Worm (Caenorhabditis elegans) whole organism, young adult: Measurements from ENCODE around the gene sgo-1.

Source experiments
- C06A6.2 ChIP-seq: fragments of 200-800 bp; sonication (Bioruptor generic); conservative IDR thresholded peaks from 2 replicates; pipeline ENCODE4 v1.3.6; 2022; ENCODE audit warnings: missing genetic modification characterization, missing compliant biosample characterization
- D2030.7 ChIP-seq: fragments of 200-800 bp; sonication (Bioruptor generic); IDR thresholded peaks from 2 replicates; pipeline ENCODE4 v1.3.6; 2022; ENCODE audit warnings: missing genetic modification reagents, missing genetic modification characterization, missing compliant biosample characterization
- F22D6.2 ChIP-seq: sonication (generic microtip); optimal IDR thresholded peaks from 2 replicates; lab custom pipeline; 2016; ENCODE audit warnings: mild to moderate bottlenecking, missing genetic modification characterization, missing compliant biosample characterization
- F23B12.7 ChIP-seq: sonication (generic microtip); optimal IDR thresholded peaks from 2 replicates; lab custom pipeline; 2017; ENCODE audit warnings: missing genetic modification characterization, mild to moderate bottlenecking, missing compliant biosample characterization, antibody characterized with exemption, moderate library complexity; ENCODE audit not compliant: insufficient read depth
- F33H1.4 ChIP-seq: fragments of 200-800 bp; sonication (Bioruptor generic); IDR thresholded peaks from 2 replicates; pipeline ENCODE4 v1.3.6; 2022; ENCODE audit warnings: missing genetic modification reagents, missing genetic modification characterization, missing compliant biosample characterization
- F49E8.2 ChIP-seq: sonication (generic microtip); optimal IDR thresholded peaks from 3 replicates; lab custom pipeline; 2017; ENCODE audit warnings: missing genetic modification characterization, mild to moderate bottlenecking, missing compliant biosample characterization, antibody characterized with exemption, moderate library complexity; ENCODE audit not compliant: insufficient read depth
- F55B11.4 ChIP-seq: sonication (generic microtip); optimal IDR thresholded peaks from 2 replicates; lab custom pipeline; 2016; ENCODE audit warnings: missing compliant biosample characterization, missing genetic modification characterization, borderline replicate concordance; ENCODE audit not compliant: insufficient read depth
- F57A8.1 ChIP-seq: fragments of 200-800 bp; sonication (Bioruptor generic); optimal IDR thresholded peaks from 2 replicates; lab custom pipeline; 2018; ENCODE audit warnings: mild to moderate bottlenecking, missing genetic modification characterization, moderate library complexity, missing compliant biosample characterization
- K12H6.12 ChIP-seq: fragments of 200-800 bp; sonication (Bioruptor generic); optimal IDR thresholded peaks from 2 replicates; lab custom pipeline; 2018; ENCODE audit warnings: mild to moderate bottlenecking, missing genetic modification characterization, missing compliant biosample characterization
- Y67H2A.10 ChIP-seq: fragments of 200-800 bp; sonication (Bioruptor generic); conservative IDR thresholded peaks from 2 replicates; pipeline ENCODE4 v1.3.6; 2022; ENCODE audit warnings: missing genetic modification reagents, missing genetic modification characterization, missing compliant biosample characterization
- ZK185.1 ChIP-seq: sonication (generic microtip); optimal IDR thresholded peaks from 2 replicates; lab custom pipeline; 2016; ENCODE audit warnings: mild to moderate bottlenecking, missing genetic modification characterization, missing compliant biosample characterization; ENCODE audit not compliant: poor library complexity, severe bottlenecking
- attf-5 ChIP-seq: fragments of 200-800 bp; sonication (Bioruptor generic); optimal IDR thresholded peaks from 2 replicates; lab custom pipeline; 2018; ENCODE audit warnings: mild to moderate bottlenecking, missing genetic modification characterization, missing compliant biosample characterization
- bed-1 ChIP-seq: fragments of 200-800 bp; sonication (Bioruptor generic); IDR thresholded peaks from 2 replicates; pipeline ENCODE4 v1.3.6; 2022; ENCODE audit warnings: missing genetic modification reagents, missing genetic modification characterization, missing compliant biosample characterization
- cebp-1 ChIP-seq, 2 experiments: fragments of 200-800 bp in 1 of 2; sonication (Bioruptor generic) in 1 of 2; sonication (generic microtip) in 1 of 2; IDR thresholded peaks in 1 of 2; optimal IDR thresholded peaks in 1 of 2; 2 replicates each; pipeline versions ENCODE4 v1.3.6 to Lab custom; 2017 to 2022; ENCODE audit warnings: missing compliant biosample characterization in 2 of 2, missing genetic modification characterization in 2 of 2, mild to moderate bottlenecking in 1 of 2, missing genetic modification reagents in 1 of 2, moderate library complexity in 1 of 2
- cebp-2 ChIP-seq: fragments of 200-800 bp; sonication (Bioruptor generic); IDR thresholded peaks from 2 replicates; pipeline ENCODE4 v1.3.6; 2022; ENCODE audit warnings: missing genetic modification characterization, missing compliant biosample characterization
- ceh-40 ChIP-seq: fragments of 200-800 bp; sonication (Bioruptor generic); IDR thresholded peaks from 2 replicates; pipeline ENCODE4 v1.3.6; 2022; ENCODE audit warnings: missing genetic modification characterization, missing compliant biosample characterization
- ceh-58 ChIP-seq: fragments of 200-800 bp; sonication (Bioruptor generic); IDR thresholded peaks from 2 replicates; pipeline ENCODE4 v1.3.6; 2022; ENCODE audit warnings: missing genetic modification characterization, missing compliant biosample characterization
- dpl-1 ChIP-seq: fragments of 150-350 bp; optimal IDR thresholded peaks from 2 replicates; lab custom pipeline; 2014; ENCODE audit warnings: missing biosample characterization, missing genetic modification reagents, missing genetic modification characterization
- efl-1 ChIP-seq: fragments of 150-350 bp; optimal IDR thresholded peaks from 2 replicates; lab custom pipeline; 2014; ENCODE audit warnings: missing biosample characterization, missing genetic modification reagents, missing genetic modification characterization
- ets-4 ChIP-seq: fragments of 200-800 bp; sonication (Bioruptor generic); optimal IDR thresholded peaks from 2 replicates; lab custom pipeline; 2018; ENCODE audit warnings: mild to moderate bottlenecking, missing genetic modification characterization, missing compliant biosample characterization
- fkh-3 ChIP-seq: sonication (generic microtip); optimal IDR thresholded peaks from 2 replicates; lab custom pipeline; 2016; ENCODE audit warnings: mild to moderate bottlenecking, missing genetic modification characterization, missing compliant biosample characterization
- hlh-26 ChIP-seq: fragments of 200-800 bp; sonication (Bioruptor generic); conservative IDR thresholded peaks from 2 replicates; pipeline ENCODE4 v1.3.6; 2022; ENCODE audit warnings: missing genetic modification reagents, missing genetic modification characterization, missing compliant biosample characterization
- hmg-1.2 ChIP-seq: fragments of 200-800 bp; sonication (Bioruptor generic); IDR thresholded peaks from 2 replicates; pipeline ENCODE4 v1.3.6; 2022; ENCODE audit warnings: missing genetic modification reagents, missing genetic modification characterization, missing compliant biosample characterization
- lin-35 ChIP-seq, 3 experiments: fragments of 150-350 bp in 2 of 3; sonication (generic microtip) in 1 of 3; optimal IDR thresholded peaks; 2 replicates each; lab custom pipeline; 2014 to 2018; ENCODE audit warnings: missing biosample characterization in 3 of 3, missing genetic modification characterization in 3 of 3, missing genetic modification reagents in 3 of 3
- lsy-27 ChIP-seq: sonication (generic microtip); optimal IDR thresholded peaks from 2 replicates; lab custom pipeline; 2017; ENCODE audit warnings: missing genetic modification characterization, mild to moderate bottlenecking, missing compliant biosample characterization, antibody characterized with exemption, missing genotype, borderline replicate concordance; ENCODE audit not compliant: insufficient read depth
- madf-8 ChIP-seq: fragments of 200-800 bp; sonication (Bioruptor generic); conservative IDR thresholded peaks from 2 replicates; pipeline ENCODE4 v1.3.6; 2022; ENCODE audit warnings: missing genetic modification reagents, missing genetic modification characterization, missing compliant biosample characterization
- mes-4 ChIP-seq: sonication (generic microtip); optimal IDR thresholded peaks from 2 replicates; lab custom pipeline; 2016; ENCODE audit warnings: missing genotype, missing genetic modification characterization, missing compliant biosample characterization
- nhr-120 ChIP-seq: fragments of 200-800 bp; sonication (Bioruptor generic); IDR thresholded peaks from 2 replicates; pipeline ENCODE4 v1.3.6; 2022; ENCODE audit warnings: missing genetic modification characterization, missing compliant biosample characterization
- nhr-179 ChIP-seq: sonication (generic microtip); optimal IDR thresholded peaks from 2 replicates; lab custom pipeline; 2016; ENCODE audit warnings: mild to moderate bottlenecking, missing genetic modification characterization, missing compliant biosample characterization
- nhr-80 ChIP-seq: sonication (generic microtip); optimal IDR thresholded peaks from 2 replicates; lab custom pipeline; 2016; ENCODE audit warnings: missing genetic modification characterization, missing compliant biosample characterization
- repo-1 ChIP-seq: sonication (generic microtip); optimal IDR thresholded peaks from 2 replicates; lab custom pipeline; 2017; ENCODE audit warnings: mild to moderate bottlenecking, missing genetic modification characterization, missing compliant biosample characterization
- sea-2 ChIP-seq: fragments of 200-800 bp; sonication (Bioruptor generic); IDR thresholded peaks from 2 replicates; pipeline ENCODE4 v1.3.6; 2022; ENCODE audit warnings: missing genetic modification characterization, missing compliant biosample characterization
- snpc-4 ChIP-seq, 5 experiments: fragments of 150-350 bp in 1 of 5; sonication (generic microtip) in 4 of 5; optimal IDR thresholded peaks; 2 replicates each; lab custom pipeline; 2014 to 2018; ENCODE audit warnings: missing genetic modification characterization in 5 of 5, missing biosample characterization in 3 of 5, antibody characterized with exemption in 2 of 5, mild to moderate bottlenecking in 2 of 5, missing compliant biosample characterization in 2 of 5, missing genotype in 2 of 5, moderate library complexity in 2 of 5, missing genetic modification reagents in 1 of 5
- somi-1 ChIP-seq: fragments of 200-800 bp; sonication (Bioruptor generic); optimal IDR thresholded peaks from 2 replicates; lab custom pipeline; 2018; ENCODE audit warnings: mild to moderate bottlenecking, missing genetic modification characterization, missing compliant biosample characterization
- sptf-2 ChIP-seq: fragments of 200-800 bp; sonication (Bioruptor generic); optimal IDR thresholded peaks from 2 replicates; lab custom pipeline; 2018; ENCODE audit warnings: mild to moderate bottlenecking, missing genetic modification characterization, missing compliant biosample characterization
- tbp1 ChIP-seq: fragments of 200-800 bp; sonication (Bioruptor generic); optimal IDR thresholded peaks from 2 replicates; lab custom pipeline; 2018; ENCODE audit warnings: mild to moderate bottlenecking, missing genetic modification characterization, missing compliant biosample characterization
- ztf-18 ChIP-seq: sonication (generic microtip); optimal IDR thresholded peaks from 2 replicates; lab custom pipeline; 2016; ENCODE audit warnings: missing genotype, mild to moderate bottlenecking, missing genetic modification characterization, missing compliant biosample characterization

sgo-1 gene

DNA sequence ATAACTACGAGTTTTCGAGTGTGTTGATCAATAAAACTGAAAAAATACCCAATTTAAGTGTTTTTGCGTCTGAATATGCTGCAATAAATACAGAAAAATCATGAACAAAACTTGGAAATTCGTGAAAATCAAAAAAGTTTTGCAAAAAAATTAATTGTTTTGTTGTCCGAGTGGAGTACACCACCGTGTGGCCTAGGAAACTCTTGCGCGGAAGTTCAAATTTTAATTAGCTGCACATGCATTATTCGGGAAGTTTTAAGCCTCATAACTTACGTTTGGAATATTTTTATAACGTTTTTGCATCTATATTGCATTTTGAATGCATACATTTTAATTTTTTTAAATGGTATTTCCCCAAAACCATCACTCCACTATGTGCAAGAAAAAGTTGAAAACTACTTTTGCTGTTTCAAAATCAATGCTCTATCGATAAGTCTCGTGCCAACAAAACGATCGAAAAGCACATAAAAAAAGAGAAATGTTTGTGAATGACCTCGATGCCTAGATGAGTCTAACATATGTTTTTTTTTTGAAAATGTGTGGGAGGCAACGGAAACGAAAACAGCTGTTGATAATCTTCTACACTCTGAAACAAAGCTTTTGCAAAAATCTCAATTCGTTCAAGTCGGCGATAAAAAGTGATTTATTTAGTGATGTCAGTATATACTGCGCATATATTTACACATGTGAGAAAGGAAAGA is 20.3 kb upstream of the sgo-1 start (continued):
- TF ChIP-seq sptf-2: no peak
- TF ChIP-seq F23B12.7 (tag; lab: Kevin White, UChicago): no peak
- no peak for TF ChIP-seq Y67H2A.10 (GFP tag; lab: Robert Waterston, UW)
- no peak for TF ChIP-seq F55B11.4 (tag; lab: Kevin White, UChicago)
- TF ChIP-seq C06A6.2 (GFP tag; lab: Robert Waterston, UW): no peak
- TF ChIP-seq repo-1 (tag; lab: Kevin White, UChicago): no peak
- no peak for TF ChIP-seq ceh-58 (GFP tag; lab: Robert Waterston, UW)
- TF ChIP-seq hlh-26 (GFP tag; lab: Robert Waterston, UW): no peak

DNA sequence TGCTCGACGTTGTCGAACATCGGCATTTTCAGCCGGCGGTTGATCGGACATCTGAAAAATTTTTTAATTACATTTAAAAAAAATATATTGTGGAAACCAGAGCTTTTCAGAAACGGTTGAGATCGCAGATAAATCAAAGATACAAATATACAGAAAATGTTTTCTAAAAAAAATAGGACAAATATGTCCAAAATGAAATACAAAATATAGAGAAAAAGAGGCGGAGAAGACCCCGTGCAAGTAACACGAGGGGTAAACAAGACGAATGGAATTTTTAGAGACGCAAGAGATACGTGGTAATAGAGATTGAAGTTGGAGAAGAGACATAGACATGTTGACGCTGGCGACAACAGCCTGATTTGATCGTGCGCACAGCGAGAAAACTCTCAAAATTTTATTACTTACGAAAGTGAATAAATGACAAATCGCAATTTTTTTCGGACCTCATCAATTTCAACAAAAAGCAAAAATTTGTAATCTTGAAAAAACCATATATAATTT is 19.5 kb upstream of the sgo-1 start, which contains the start of gene cdgs-1:
Gene cdgs-1, minus strand, starts transcription at position 51 of the 501 bp plus-strand sequence.
- no peak for TF ChIP-seq ceh-40 (GFP tag; lab: Robert Waterston, UW)
- TF ChIP-seq F33H1.4: no peak
- TF ChIP-seq tbp1 (GFP tag; lab: Kevin White, UChicago): peak; percentile 29
- peak; percentile 18 for TF ChIP-seq nhr-80 (tag; lab: Kevin White, UChicago)
- TF ChIP-seq snpc-4 (GFP tag; optimal IDR thresholded peaks at IDR 0.05; lab: Kevin White, UChicago): no peak
- peak in 1 of 4 experiments; percentile 17 for TF ChIP-seq snpc-4 (tag; optimal IDR thresholded peaks at IDR 0.05; lab: Kevin White, UChicago)
- TF ChIP-seq F57A8.1 (GFP tag; lab: Kevin White, UChicago): no peak
- TF ChIP-seq cebp-1 (GFP tag; IDR thresholded peaks at IDR 0.05; lab: Robert Waterston, UW): no peak
- peak; percentile 60 for TF ChIP-seq cebp-1 (tag; optimal IDR thresholded peaks at IDR 0.05; lab: Kevin White, UChicago)
- TF ChIP-seq ztf-18 (tag; lab: Kevin White, UChicago): no peak
- no peak for TF ChIP-seq D2030.7 (GFP tag; lab: Robert Waterston, UW)
- no peak for TF ChIP-seq dpl-1
- peak; percentile 51 for TF ChIP-seq attf-5
- no peak for TF ChIP-seq fkh-3 (tag; lab: Kevin White, UChicago)
- no peak for TF ChIP-seq F22D6.2 (tag; lab: Kevin White, UChicago)
- TF ChIP-seq lin-35 (GFP tag; optimal IDR thresholded peaks at IDR 0.05; lab: Kevin White, UChicago): no peak
- TF ChIP-seq hmg-1.2 (GFP tag; lab: Robert Waterston, UW): peak; percentile 87; the same call in 1 of the 2 replicates
- TF ChIP-seq nhr-120 (GFP tag; lab: Robert Waterston, UW): no peak
- TF ChIP-seq sea-2 (GFP tag; lab: Robert Waterston, UW): no peak
- no peak for TF ChIP-seq madf-8 (GFP tag; lab: Robert Waterston, UW)
- TF ChIP-seq bed-1: no peak
- no peak for TF ChIP-seq ZK185.1 (tag; lab: Kevin White, UChicago)
- TF ChIP-seq ets-4 (GFP tag; lab: Kevin White, UChicago): no peak
- TF ChIP-seq K12H6.12 (tag; lab: Kevin White, UChicago): peak; percentile 4
- no peak for TF ChIP-seq efl-1 (GFP tag; lab: Kevin White, UChicago)
- TF ChIP-seq mes-4 (tag; lab: Kevin White, UChicago): no peak

DNA sequence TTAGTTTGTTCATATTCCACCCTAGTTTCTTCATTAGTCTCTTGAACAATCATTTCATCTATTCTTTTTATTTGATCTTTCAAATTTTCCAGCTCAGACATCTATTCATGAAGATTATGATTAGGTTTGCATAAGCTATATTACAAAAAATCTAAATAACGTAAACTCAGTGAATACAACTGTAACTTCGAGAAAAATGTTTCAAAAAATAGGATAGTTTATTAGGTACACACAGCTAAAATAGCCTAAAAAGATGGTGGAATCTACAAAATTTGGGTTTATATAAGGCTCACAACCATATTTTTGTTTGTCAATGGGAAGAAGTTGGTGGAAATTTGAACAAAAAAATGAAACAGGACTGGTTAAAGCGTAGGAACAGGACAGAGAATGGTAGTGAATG is 16.4 kb upstream of the sgo-1 start, which contains the start of gene zgpa-1:
Gene zgpa-1, minus strand, starts transcription at position 101 of the 400 bp plus-strand sequence.
- TF ChIP-seq somi-1 (GFP tag; lab: Kevin White, UChicago) (no peak), mes-4 (tag; lab: Kevin White, UChicago) (no peak), hmg-1.2 (GFP tag; lab: Robert Waterston, UW) (no peak), F49E8.2 (tag; lab: Kevin White, UChicago) (no peak), lin-35 (GFP tag; optimal IDR thresholded peaks at IDR 0.05; lab: Kevin White, UChicago) (no peak), cebp-2 (no peak), lsy-27 (tag; lab: Kevin White, UChicago) (no peak), nhr-179 (tag; lab: Kevin White, UChicago) (no peak), tbp1 (GFP tag; lab: Kevin White, UChicago) (no peak)
